Worm (Caenorhabditis elegans): ENCODE results near the gene ethe-1.
A peak's percentile ranks its signal among the peaks of the same experiment; 100 is the strongest.

Gene ethe-1

ce11 chrIV:9508612-9509011 is at the start of gene ethe-1:
Gene ethe-1, minus strand, starts transcription at chrIV:9508761.
- TF ChIP-seq bed-1 (GFP tag; IDR thresholded peaks at IDR 0.05) = no peak
- no peak for TF ChIP-seq ceh-40 (GFP tag; IDR thresholded peaks at IDR 0.05)
- TF ChIP-seq ekl-4 (GFP tag; IDR thresholded peaks at IDR 0.05) = no peak
- TF ChIP-seq F49E8.2 (tag; optimal IDR thresholded peaks at IDR 0.05; ENCODE audit: insufficient read depth) = no peak
- peak; percentile 18 for TF ChIP-seq nhr-80 (tag; optimal IDR thresholded peaks at IDR 0.05)
- no peak for TF ChIP-seq akir-1 (GFP tag; optimal IDR thresholded peaks at IDR 0.05)
- TF ChIP-seq lin-54 (GFP tag; optimal IDR thresholded peaks at IDR 0.05) = no peak
- no peak for TF ChIP-seq snpc-4 (GFP tag; optimal IDR thresholded peaks at IDR 0.05)
- TF ChIP-seq snpc-4 (tag; optimal IDR thresholded peaks at IDR 0.05) = peak; percentile 9 to 47 (median 38)
- no peak for TF ChIP-seq mcd-1 (GFP tag; IDR thresholded peaks at IDR 0.05)
- TF ChIP-seq efl-1 (GFP tag; optimal IDR thresholded peaks at IDR 0.05) = no peak

- TF ChIP-seq F52B5.7 (tag; optimal IDR thresholded peaks at IDR 0.05) (no peak), snpc-3.4 (tag; optimal IDR thresholded peaks at IDR 0.05) (no peak), lin-35 (GFP tag; optimal IDR thresholded peaks at IDR 0.05) (no peak), nfya-2 (GFP tag; IDR thresholded peaks at IDR 0.05) (no peak), attf-3 (GFP tag; conservative IDR thresholded peaks at IDR 0.05) (no peak), let-607 (tag; optimal IDR thresholded peaks at IDR 0.05) (no peak), ztf-28 (GFP tag; IDR thresholded peaks at IDR 0.05) (no peak), Y95B8A.8 (GFP tag; IDR thresholded peaks at IDR 0.05) (no peak), hmg-20 (GFP tag; IDR thresholded peaks at IDR 0.05) (no peak), nfyb-1 (GFP tag; IDR thresholded peaks at IDR 0.05) (no peak), hmg-1.2 (GFP tag; IDR thresholded peaks at IDR 0.05) (no peak), die-1 (tag; optimal IDR thresholded peaks at IDR 0.05) (no peak), atf-7 (tag; optimal IDR thresholded peaks at IDR 0.05) (no peak), nfya-1 (tag; optimal IDR thresholded peaks at IDR 0.05; ENCODE audit: borderline replicate concordance, insufficient read depth) (no peak), zim-3 (tag; optimal IDR thresholded peaks at IDR 0.05) (no peak), Y56A3A.18 (GFP tag; IDR thresholded peaks at IDR 0.05) (no peak), dpl-1 (GFP tag; optimal IDR thresholded peaks at IDR 0.05) (no peak), ztf-3 (GFP tag; optimal IDR thresholded peaks at IDR 0.05) (no peak), ceh-58 (GFP tag; IDR thresholded peaks at IDR 0.05) (no peak)
Measured at ce11 chrIV:9545986-9546385, 37.4 kb upstream of the ethe-1 start, which contains the start of gene T05A1.5. Gene T05A1.5, plus strand, starts transcription at chrIV:9546286.

ce11 chrIV:9540342-9540856 is 31.8 kb upstream of the ethe-1 start, which contains the start of gene fbl-1:
Gene fbl-1, plus strand, starts transcription at chrIV:9540806.
- no peak for TF ChIP-seq ccch-3 (GFP tag; optimal IDR thresholded peaks at IDR 0.05)
- no peak for TF ChIP-seq mcd-1 (GFP tag; IDR thresholded peaks at IDR 0.05)
- TF ChIP-seq nhr-80 (tag; optimal IDR thresholded peaks at IDR 0.05) = peak; percentile 47
- TF ChIP-seq sea-2 (GFP tag; IDR thresholded peaks at IDR 0.05) = no peak

- TF ChIP-seq let-607 (tag; optimal IDR thresholded peaks at IDR 0.05) (peak; percentile 14 to 77), nfyb-1 (GFP tag; IDR thresholded peaks at IDR 0.05) (no peak), unc-62 (GFP tag; optimal IDR thresholded peaks at IDR 0.05) (peak; percentile 45), nhr-80 (tag; optimal IDR thresholded peaks at IDR 0.05) (peak; percentile 61), egl-44 (GFP tag; IDR thresholded peaks at IDR 0.05) (0 out of 2 replicates have a peak, but pooled peaks have one; percentile 10), K12H6.12 (tag; optimal IDR thresholded peaks at IDR 0.05) (no peak)
Measured at ce11 chrIV:9538214-9538613, 29.7 kb upstream of the ethe-1 start.
